Worm (Caenorhabditis elegans) whole organism, young adult: ENCODE data around the gene fipr-6.

ENCODE experiments used
- B0019.2 ChIP-seq: fragments of 200-800 bp; sonication (Bioruptor generic); conservative IDR thresholded peaks from 2 replicates; pipeline ENCODE4 v1.3.6; 2022; ENCODE audit warnings: missing genetic modification reagents, missing genetic modification characterization, missing compliant biosample characterization
- B0261.1 ChIP-seq: sonication (generic microtip); optimal IDR thresholded peaks from 2 replicates; lab custom pipeline; 2016; ENCODE audit warnings: mild to moderate bottlenecking, missing genetic modification characterization, moderate library complexity, missing compliant biosample characterization
- B0336.3 ChIP-seq: fragments of 200-800 bp; sonication (Bioruptor generic); IDR thresholded peaks from 2 replicates; pipeline ENCODE4 v1.3.6; 2022; ENCODE audit warnings: missing genetic modification characterization, missing compliant biosample characterization
- C17E4.6 ChIP-seq: fragments of 200-800 bp; sonication (Bioruptor generic); IDR thresholded peaks from 2 replicates; pipeline ENCODE4 v1.3.6; 2022; ENCODE audit warnings: missing genetic modification reagents, missing genetic modification characterization, missing compliant biosample characterization
- F10E7.11 ChIP-seq: sonication (generic microtip); optimal IDR thresholded peaks from 2 replicates; lab custom pipeline; 2017; ENCODE audit warnings: mild to moderate bottlenecking, missing genetic modification characterization, moderate library complexity, missing compliant biosample characterization
- F33H1.4 ChIP-seq: fragments of 200-800 bp; sonication (Bioruptor generic); IDR thresholded peaks from 2 replicates; pipeline ENCODE4 v1.3.6; 2022; ENCODE audit warnings: missing genetic modification reagents, missing genetic modification characterization, missing compliant biosample characterization
- F39B2.1 ChIP-seq: fragments of 200-800 bp; sonication (Bioruptor generic); IDR thresholded peaks from 2 replicates; pipeline ENCODE4 v1.3.6; 2022; ENCODE audit warnings: missing genetic modification reagents, missing genetic modification characterization, missing compliant biosample characterization
- F49E8.2 ChIP-seq: sonication (generic microtip); optimal IDR thresholded peaks from 3 replicates; lab custom pipeline; 2017; ENCODE audit warnings: missing genetic modification characterization, mild to moderate bottlenecking, missing compliant biosample characterization, antibody characterized with exemption, moderate library complexity; ENCODE audit not compliant: insufficient read depth
- F55B11.4 ChIP-seq: sonication (generic microtip); optimal IDR thresholded peaks from 2 replicates; lab custom pipeline; 2016; ENCODE audit warnings: missing compliant biosample characterization, missing genetic modification characterization, borderline replicate concordance; ENCODE audit not compliant: insufficient read depth
- K12H6.12 ChIP-seq: fragments of 200-800 bp; sonication (Bioruptor generic); optimal IDR thresholded peaks from 2 replicates; lab custom pipeline; 2018; ENCODE audit warnings: mild to moderate bottlenecking, missing genetic modification characterization, missing compliant biosample characterization
- T26A5.8 ChIP-seq: sonication (generic microtip); optimal IDR thresholded peaks from 2 replicates; lab custom pipeline; 2016; ENCODE audit warnings: missing genetic modification characterization, missing compliant biosample characterization
- Y53F4B.3 ChIP-seq: fragments of 200-800 bp; sonication (Bioruptor generic); IDR thresholded peaks from 2 replicates; pipeline ENCODE4 v1.3.6; 2022; ENCODE audit warnings: missing genetic modification reagents, missing genetic modification characterization, missing compliant biosample characterization
- Y56A3A.18 ChIP-seq: fragments of 200-800 bp; sonication (Bioruptor generic); IDR thresholded peaks from 2 replicates; pipeline ENCODE4 v1.3.6; 2022; ENCODE audit warnings: missing genetic modification reagents, missing genetic modification characterization, missing compliant biosample characterization
- Y67H2A.10 ChIP-seq: fragments of 200-800 bp; sonication (Bioruptor generic); conservative IDR thresholded peaks from 2 replicates; pipeline ENCODE4 v1.3.6; 2022; ENCODE audit warnings: missing genetic modification reagents, missing genetic modification characterization, missing compliant biosample characterization
- ZK185.1 ChIP-seq: sonication (generic microtip); optimal IDR thresholded peaks from 2 replicates; lab custom pipeline; 2016; ENCODE audit warnings: mild to moderate bottlenecking, missing genetic modification characterization, missing compliant biosample characterization; ENCODE audit not compliant: poor library complexity, severe bottlenecking
- ama-1 ChIP-seq, 3 experiments: fragments of 150-350 bp in 1 of 3; sonication (generic microtip) in 2 of 3; optimal IDR thresholded peaks; 2 replicates each; lab custom pipeline; 2014 to 2018; ENCODE audit warnings: missing biosample characterization in 2 of 3, missing genetic modification characterization in 2 of 3, missing genetic modification reagents in 2 of 3
- athp-1 ChIP-seq: sonication (generic microtip); optimal IDR thresholded peaks from 2 replicates; lab custom pipeline; 2017; ENCODE audit warnings: mild to moderate bottlenecking, missing genetic modification characterization, missing compliant biosample characterization
- attf-3 ChIP-seq: fragments of 200-800 bp; sonication (Bioruptor generic); conservative IDR thresholded peaks from 2 replicates; pipeline ENCODE4 v1.3.6; 2022; ENCODE audit warnings: missing genetic modification reagents, missing genetic modification characterization, missing compliant biosample characterization
- attf-6 ChIP-seq: fragments of 200-800 bp; sonication (Bioruptor generic); IDR thresholded peaks from 2 replicates; pipeline ENCODE4 v1.3.6; 2022; ENCODE audit warnings: missing genetic modification reagents, missing genetic modification characterization, missing compliant biosample characterization
- bed-1 ChIP-seq: fragments of 200-800 bp; sonication (Bioruptor generic); IDR thresholded peaks from 2 replicates; pipeline ENCODE4 v1.3.6; 2022; ENCODE audit warnings: missing genetic modification reagents, missing genetic modification characterization, missing compliant biosample characterization
- ceh-40 ChIP-seq: fragments of 200-800 bp; sonication (Bioruptor generic); IDR thresholded peaks from 2 replicates; pipeline ENCODE4 v1.3.6; 2022; ENCODE audit warnings: missing genetic modification characterization, missing compliant biosample characterization
- ceh-79 ChIP-seq: sonication (generic microtip); optimal IDR thresholded peaks from 2 replicates; lab custom pipeline; 2017; ENCODE audit warnings: mild to moderate bottlenecking, missing genetic modification characterization, missing compliant biosample characterization
- dox-1 ChIP-seq: fragments of 200-800 bp; sonication (Bioruptor generic); IDR thresholded peaks from 2 replicates; pipeline ENCODE4 v1.3.6; 2022; ENCODE audit warnings: missing genetic modification reagents, missing genetic modification characterization, missing compliant biosample characterization
- efl-1 ChIP-seq: fragments of 150-350 bp; optimal IDR thresholded peaks from 2 replicates; lab custom pipeline; 2014; ENCODE audit warnings: missing biosample characterization, missing genetic modification reagents, missing genetic modification characterization
- egl-44 ChIP-seq: fragments of 200-800 bp; sonication (Bioruptor generic); IDR thresholded peaks from 2 replicates; pipeline ENCODE4 v1.3.6; 2022; ENCODE audit warnings: missing genetic modification reagents, missing genetic modification characterization, missing compliant biosample characterization
- him-1 ChIP-seq: sonication (generic microtip); optimal IDR thresholded peaks from 2 replicates; lab custom pipeline; 2016; ENCODE audit warnings: missing genotype, missing genetic modification reagents, missing genetic modification characterization, missing compliant biosample characterization
- hsf-1 ChIP-seq: fragments of 200-800 bp; sonication (Bioruptor generic); IDR thresholded peaks from 2 replicates; pipeline ENCODE4 v1.3.6; 2022; ENCODE audit warnings: missing genetic modification reagents, missing genetic modification characterization, missing compliant biosample characterization
- lin-35 ChIP-seq, 3 experiments: fragments of 150-350 bp in 2 of 3; sonication (generic microtip) in 1 of 3; optimal IDR thresholded peaks; 2 replicates each; lab custom pipeline; 2014 to 2018; ENCODE audit warnings: missing biosample characterization in 3 of 3, missing genetic modification characterization in 3 of 3, missing genetic modification reagents in 3 of 3
- lin-54 ChIP-seq: fragments of 200-800 bp; sonication (Bioruptor generic); optimal IDR thresholded peaks from 2 replicates; lab custom pipeline; 2018; ENCODE audit warnings: mild to moderate bottlenecking, missing genetic modification characterization, missing compliant biosample characterization
- lsl-1 ChIP-seq: fragments of 200-800 bp; sonication (Bioruptor generic); optimal IDR thresholded peaks from 2 replicates; lab custom pipeline; 2018; ENCODE audit warnings: mild to moderate bottlenecking, missing genetic modification characterization, moderate library complexity, missing compliant biosample characterization
- madf-3 ChIP-seq: fragments of 200-800 bp; sonication (Bioruptor generic); IDR thresholded peaks from 2 replicates; pipeline ENCODE4 v1.3.6; 2022; ENCODE audit warnings: missing genetic modification reagents, missing genetic modification characterization, missing compliant biosample characterization
- mcd-1 ChIP-seq: fragments of 200-800 bp; sonication (Bioruptor generic); IDR thresholded peaks from 2 replicates; pipeline ENCODE4 v1.3.6; 2022; ENCODE audit warnings: missing genetic modification reagents, missing genetic modification characterization, missing compliant biosample characterization
- nhr-120 ChIP-seq: fragments of 200-800 bp; sonication (Bioruptor generic); IDR thresholded peaks from 2 replicates; pipeline ENCODE4 v1.3.6; 2022; ENCODE audit warnings: missing genetic modification characterization, missing compliant biosample characterization
- nhr-27 ChIP-seq: fragments of 200-800 bp; sonication (Bioruptor generic); optimal IDR thresholded peaks from 2 replicates; lab custom pipeline; 2018; ENCODE audit warnings: mild to moderate bottlenecking, missing genetic modification characterization, moderate library complexity, missing compliant biosample characterization
- pha-4 ChIP-seq: fragments of 150-350 bp; sonication (generic microtip); optimal IDR thresholded peaks from 2 replicates; lab custom pipeline; 2014; ENCODE audit warnings: missing biosample characterization, missing genetic modification reagents, missing genetic modification characterization
- rec-8 ChIP-seq, 2 experiments: sonication (generic microtip); optimal IDR thresholded peaks; 2 replicates each; lab custom pipeline; 2016; ENCODE audit warnings: mild to moderate bottlenecking in 2 of 2, missing genetic modification characterization in 2 of 2, missing genetic modification reagents in 2 of 2, missing genotype in 2 of 2, missing biosample characterization in 1 of 2, missing compliant biosample characterization in 1 of 2, moderate library complexity in 1 of 2
- repo-1 ChIP-seq: sonication (generic microtip); optimal IDR thresholded peaks from 2 replicates; lab custom pipeline; 2017; ENCODE audit warnings: mild to moderate bottlenecking, missing genetic modification characterization, missing compliant biosample characterization
- rpc-1 ChIP-seq, 2 experiments: fragments of 150-350 bp in 1 of 2; sonication (generic microtip) in 1 of 2; optimal IDR thresholded peaks; 2 replicates each; lab custom pipeline; 2014 to 2018; ENCODE audit warnings: missing biosample characterization in 1 of 2, missing genetic modification characterization in 1 of 2, missing genetic modification reagents in 1 of 2, missing genotype in 1 of 2
- sdz-38 ChIP-seq: sonication (generic microtip); optimal IDR thresholded peaks from 2 replicates; lab custom pipeline; 2016; ENCODE audit warnings: missing genotype, missing genetic modification characterization, missing compliant biosample characterization
- snpc-1.1 ChIP-seq: sonication (generic microtip); optimal IDR thresholded peaks from 2 replicates; lab custom pipeline; 2017; ENCODE audit warnings: missing genetic modification characterization, mild to moderate bottlenecking, missing compliant biosample characterization, antibody characterized with exemption, moderate library complexity, missing genotype, missing genetic modification reagents; ENCODE audit not compliant: insufficient read depth
- somi-1 ChIP-seq: fragments of 200-800 bp; sonication (Bioruptor generic); optimal IDR thresholded peaks from 2 replicates; lab custom pipeline; 2018; ENCODE audit warnings: mild to moderate bottlenecking, missing genetic modification characterization, missing compliant biosample characterization
- tbp1 ChIP-seq: fragments of 200-800 bp; sonication (Bioruptor generic); optimal IDR thresholded peaks from 2 replicates; lab custom pipeline; 2018; ENCODE audit warnings: mild to moderate bottlenecking, missing genetic modification characterization, missing compliant biosample characterization
- unc-62 ChIP-seq: fragments of 150-350 bp; optimal IDR thresholded peaks from 2 replicates; lab custom pipeline; 2014; ENCODE audit warnings: missing biosample characterization, missing genetic modification reagents, missing genetic modification characterization
- xnd-1 ChIP-seq: sonication (generic microtip); optimal IDR thresholded peaks from 2 replicates; lab custom pipeline; 2016; ENCODE audit warnings: missing genotype, missing genetic modification reagents, missing genetic modification characterization, missing compliant biosample characterization
- ztf-18 ChIP-seq: sonication (generic microtip); optimal IDR thresholded peaks from 2 replicates; lab custom pipeline; 2016; ENCODE audit warnings: missing genotype, mild to moderate bottlenecking, missing genetic modification characterization, missing compliant biosample characterization
- ztf-22 ChIP-seq: fragments of 200-800 bp; sonication (Bioruptor generic); optimal IDR thresholded peaks from 2 replicates; lab custom pipeline; 2018; ENCODE audit warnings: mild to moderate bottlenecking, missing genetic modification characterization, moderate library complexity, missing compliant biosample characterization
- ztf-25 ChIP-seq: fragments of 200-800 bp; sonication (Bioruptor generic); IDR thresholded peaks from 2 replicates; pipeline ENCODE4 v1.3.6; 2022; ENCODE audit warnings: missing genetic modification reagents, missing genetic modification characterization, missing compliant biosample characterization
- ztf-3 ChIP-seq: fragments of 200-800 bp; sonication (Bioruptor generic); optimal IDR thresholded peaks from 2 replicates; lab custom pipeline; 2018; ENCODE audit warnings: mild to moderate bottlenecking, missing genetic modification characterization, missing compliant biosample characterization

Gene fipr-6

DNA sequence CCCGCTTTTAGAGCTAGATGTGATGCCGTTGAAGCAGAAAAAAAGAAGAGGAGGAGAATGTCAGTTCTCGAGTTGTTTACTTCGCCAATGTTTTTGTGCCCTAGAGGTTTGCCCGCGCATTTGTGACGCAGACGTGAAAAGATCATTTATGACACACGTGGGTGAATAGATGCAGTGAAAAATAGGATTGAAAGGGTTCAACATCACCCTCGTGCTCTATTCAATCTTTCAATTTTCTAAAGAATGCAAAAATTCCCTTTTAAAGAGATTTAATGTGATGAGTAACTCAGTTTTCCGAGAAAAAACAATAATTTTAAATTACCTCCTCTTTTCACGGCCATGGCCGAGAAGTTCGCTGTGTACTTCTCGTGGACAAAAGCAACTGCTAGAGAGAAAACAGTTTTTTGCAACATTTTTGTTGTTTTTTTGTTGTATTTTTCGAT is 15.4 kb downstream of the fipr-6 start (continued):
- peak in 1 of 3 experiments; percentile 54 for TF ChIP-seq lin-35 (GFP tag; optimal IDR thresholded peaks at IDR 0.05; lab: Kevin White, UChicago)
- TF ChIP-seq Y67H2A.10 (GFP tag; lab: Robert Waterston, UW), result no peak
- no peak for TF ChIP-seq nhr-120
- TF ChIP-seq xnd-1, result peak; percentile 1
- no peak for TF ChIP-seq madf-3 (GFP tag; lab: Robert Waterston, UW)
- TF ChIP-seq sdz-38, result no peak
- TF ChIP-seq efl-1 (GFP tag; lab: Kevin White, UChicago), result peak; percentile 61
- no peak for TF ChIP-seq rpc-1 (optimal IDR thresholded peaks at IDR 0.05; lab: Kevin White, UChicago)
- no peak for TF ChIP-seq rpc-1 (tag; optimal IDR thresholded peaks at IDR 0.05; lab: Kevin White, UChicago)
- no peak for TF ChIP-seq him-1 (tag; lab: Kevin White, UChicago)
- no peak for TF ChIP-seq ztf-3 (GFP tag; lab: Kevin White, UChicago)
- no peak; the same call in 1 of the 2 replicates for TF ChIP-seq mcd-1 (GFP tag; lab: Robert Waterston, UW)
- TF ChIP-seq hsf-1 (GFP tag; lab: Robert Waterston, UW), result no peak
- TF ChIP-seq F49E8.2 (tag; lab: Kevin White, UChicago), result no peak
- no peak for TF ChIP-seq Y56A3A.18
- no peak for TF ChIP-seq rec-8 (tag; optimal IDR thresholded peaks at IDR 0.05; lab: Kevin White, UChicago)
- peak; percentile 45 for TF ChIP-seq somi-1 (GFP tag; lab: Kevin White, UChicago)
- TF ChIP-seq T26A5.8 (tag; lab: Kevin White, UChicago), result no peak
- no peak for TF ChIP-seq ama-1 (optimal IDR thresholded peaks at IDR 0.05; lab: Kevin White, UChicago)
- TF ChIP-seq ama-1 (GFP tag; optimal IDR thresholded peaks at IDR 0.05; lab: Kevin White, UChicago), result no peak
- TF ChIP-seq Y53F4B.3 (GFP tag; lab: Robert Waterston, UW), result no peak
- TF ChIP-seq K12H6.12 (tag; lab: Kevin White, UChicago), result peak; percentile 74
- no peak for TF ChIP-seq F55B11.4 (tag; lab: Kevin White, UChicago)
- no peak for TF ChIP-seq B0336.3
- no peak for TF ChIP-seq ceh-79 (tag; lab: Kevin White, UChicago)
- TF ChIP-seq B0019.2 (GFP tag; lab: Robert Waterston, UW), result no peak
- TF ChIP-seq ceh-40 (GFP tag; lab: Robert Waterston, UW), result no peak
- TF ChIP-seq dox-1 (GFP tag; lab: Robert Waterston, UW), result peak; percentile 16; the same call in 1 of the 2 replicates
- TF ChIP-seq athp-1 (tag; lab: Kevin White, UChicago), result no peak
- no peak for TF ChIP-seq attf-6 (GFP tag; lab: Robert Waterston, UW)
- TF ChIP-seq pha-4 (tag; lab: Kevin White, UChicago), result no peak
- no peak for TF ChIP-seq C17E4.6 (GFP tag; lab: Robert Waterston, UW)
- no peak for TF ChIP-seq repo-1 (tag; lab: Kevin White, UChicago)
- peak; percentile 59 for TF ChIP-seq lin-54 (GFP tag; lab: Kevin White, UChicago)
- TF ChIP-seq ztf-22, result no peak
- TF ChIP-seq ZK185.1 (tag; lab: Kevin White, UChicago), result no peak
- no peak for TF ChIP-seq snpc-1.1 (tag; lab: Kevin White, UChicago)
- no peak for TF ChIP-seq ztf-18 (tag; lab: Kevin White, UChicago)
- TF ChIP-seq bed-1 (GFP tag; lab: Robert Waterston, UW), result no peak

DNA sequence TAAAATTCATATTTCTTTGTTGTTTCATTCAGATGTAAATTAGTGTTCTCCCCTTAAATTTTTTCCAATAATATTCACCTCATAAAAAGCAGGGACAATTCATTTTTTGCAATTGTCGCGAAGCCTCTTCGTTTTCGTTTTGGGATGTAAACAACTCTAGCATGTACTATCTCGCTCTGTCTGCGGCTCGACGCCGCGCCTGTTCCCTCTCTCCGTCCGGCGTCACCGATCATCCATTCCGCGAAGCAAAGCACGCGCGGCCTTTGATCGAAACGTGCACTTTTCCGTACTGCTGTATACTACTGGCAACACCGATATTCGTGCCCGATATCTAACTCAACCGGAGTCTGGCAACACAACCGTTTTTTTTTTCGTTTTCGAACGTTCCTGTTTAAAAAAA is 15.9 kb downstream of the fipr-6 start:
- TF ChIP-seq F33H1.4 (GFP tag; lab: Robert Waterston, UW), result no peak
- TF ChIP-seq Y67H2A.10 (GFP tag; lab: Robert Waterston, UW), result no peak
- no peak for TF ChIP-seq tbp1
- TF ChIP-seq ztf-25, result no peak
- no peak for TF ChIP-seq attf-3 (GFP tag; lab: Robert Waterston, UW)
- no peak for TF ChIP-seq nhr-27 (tag; lab: Kevin White, UChicago)
- no peak for TF ChIP-seq B0261.1
- no peak for TF ChIP-seq F39B2.1 (GFP tag; lab: Robert Waterston, UW)
- no peak for TF ChIP-seq lsl-1 (GFP tag; lab: Kevin White, UChicago)
- no peak for TF ChIP-seq unc-62 (GFP tag; lab: Kevin White, UChicago)
- no peak for TF ChIP-seq F10E7.11
- TF ChIP-seq ceh-79 (tag; lab: Kevin White, UChicago), result no peak
- TF ChIP-seq repo-1 (tag; lab: Kevin White, UChicago), result no peak
- 0 out of 2 replicates have a peak, but pooled peaks have one; percentile 47 for TF ChIP-seq egl-44 (GFP tag; lab: Robert Waterston, UW)
